Fruit fly (Drosophila melanogaster): ENCODE data around the gene Hibch.

Hibch gene

DNA sequence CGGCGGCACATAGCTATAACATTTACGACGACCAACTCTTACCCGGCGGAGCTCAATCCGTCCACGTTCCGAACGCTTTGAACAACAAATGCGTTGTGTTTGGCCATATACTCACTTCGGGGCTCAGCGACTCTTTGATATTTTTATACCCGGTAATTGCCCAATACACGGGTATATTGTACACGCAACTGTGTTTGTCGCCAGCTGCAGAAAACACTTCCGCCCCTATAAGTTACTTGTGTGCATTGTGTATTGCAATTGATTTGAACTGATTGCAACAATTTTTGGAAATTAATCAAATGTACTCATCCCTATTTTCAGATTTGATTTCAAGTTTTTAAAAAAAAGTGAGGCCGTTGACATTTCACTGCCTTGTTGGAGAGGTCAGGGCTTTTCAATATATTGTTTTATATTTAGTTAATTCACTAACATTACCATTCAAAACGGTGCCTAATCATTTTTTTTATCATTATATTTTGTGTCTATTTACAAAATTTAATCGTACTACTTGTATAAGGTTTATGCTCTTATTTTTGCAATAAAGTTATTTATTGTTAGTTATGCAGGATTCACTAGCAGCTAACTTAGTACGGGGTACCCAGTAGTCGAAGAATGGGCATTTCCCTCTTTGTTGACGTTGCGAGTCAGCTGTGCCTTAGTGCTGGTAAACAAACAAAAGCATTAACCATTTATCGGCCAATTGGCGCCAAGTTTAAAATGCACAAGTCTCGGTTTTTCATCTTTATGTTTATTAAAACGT, 13.9 kb upstream of the Hibch start, which contains the start of gene Nagk (continued):
- TF ChIP-seq HmgZ (tag; optimal IDR thresholded peaks at IDR 0.05) (peak; percentile 5), CG10543 (GFP tag; optimal IDR thresholded peaks at IDR 0.05) (peak; percentile 67), CG13296 (GFP tag; optimal IDR thresholded peaks at IDR 0.05) (peak; percentile 40), CG43689 (GFP tag; IDR thresholded peaks at IDR 0.05) (0 out of 2 replicates have a peak, but pooled peaks have one; percentile 11), CG3726 (GFP tag; IDR thresholded peaks at IDR 0.05) (no peak), Deaf1 (tag; optimal IDR thresholded peaks at IDR 0.05) (peak; percentile 50), fd102C (GFP tag; optimal IDR thresholded peaks at IDR 0.05) (no peak), Oaz (GFP tag; IDR thresholded peaks at IDR 0.05) (no peak), CG1024 (GFP tag; IDR thresholded peaks at IDR 0.05) (peak; percentile 22; the same call in 1 of the 2 replicates), CG32767 (GFP tag; IDR thresholded peaks at IDR 0.05) (peak; percentile 15; the same call in 1 of the 2 replicates), Dll (GFP tag; IDR thresholded peaks at IDR 0.05; ENCODE audit: partially characterized antibody) (no peak), kay (GFP tag; optimal IDR thresholded peaks at IDR 0.05) (peak; percentile 52), fd96Cb (tag; optimal IDR thresholded peaks at IDR 0.05) (peak; percentile 41), CG2202 (tag; optimal IDR thresholded peaks at IDR 0.05) (peak; percentile 27), CG11093 (GFP tag; IDR thresholded peaks at IDR 0.05) (no peak), onecut (GFP tag; IDR thresholded peaks at IDR 0.05) (no peak), CG42726 (GFP tag; IDR thresholded peaks at IDR 0.05; ENCODE audit: partially characterized antibody) (peak; percentile 56; the same call in 1 of the 2 replicates), Dip3 (GFP tag; optimal IDR thresholded peaks at IDR 0.05) (peak; percentile 58), HLH54F (GFP tag; optimal IDR thresholded peaks at IDR 0.05) (peak; percentile 57), CG18599 (GFP tag; optimal IDR thresholded peaks at IDR 0.05) (peak; percentile 65), CG10209 (GFP tag; optimal IDR thresholded peaks at IDR 0.05) (peak; percentile 68), lbe (GFP tag; optimal IDR thresholded peaks at IDR 0.05) (peak; percentile 55), CG13624 (GFP tag; optimal IDR thresholded peaks at IDR 0.05) (peak; percentile 67), phol (tag; optimal IDR thresholded peaks at IDR 0.05) (peak; percentile 66), CG7745 (tag; optimal IDR thresholded peaks at IDR 0.05) (no peak), CG8359 (GFP tag; optimal IDR thresholded peaks at IDR 0.05; ENCODE audit: borderline replicate concordance) (no peak), CG12942 (GFP tag; optimal IDR thresholded peaks at IDR 0.05) (peak; percentile 12), B-H1 (GFP tag; IDR thresholded peaks at IDR 0.05) (0 out of 3 replicates have a peak, but pooled peaks have one; percentile 19), Dek (tag; optimal IDR thresholded peaks at IDR 0.05) (peak; percentile 35), seq (GFP tag; IDR thresholded peaks at IDR 0.05) (no peak), ttk (GFP tag; IDR thresholded peaks at IDR 0.05) (no peak), CG9437 (GFP tag; optimal IDR thresholded peaks at IDR 0.05) (peak; percentile 79), CG4730 (GFP tag; IDR thresholded peaks at IDR 0.05) (no peak), CG9727 (GFP tag; optimal IDR thresholded peaks at IDR 0.05) (peak; percentile 84), ewg (GFP tag; optimal IDR thresholded peaks at IDR 0.05) (peak; percentile 29), exex (tag; optimal IDR thresholded peaks at IDR 0.05) (peak; percentile 47), E2f1 (GFP tag; IDR thresholded peaks at IDR 0.05) (0 out of 2 replicates have a peak, but pooled peaks have one; percentile 35), lola (GFP tag; optimal IDR thresholded peaks at IDR 0.05) (peak in 1 of 3 experiments; percentile 71), CG11723 (GFP tag; optimal IDR thresholded peaks at IDR 0.05) (peak; percentile 53), CG14441 (GFP tag; IDR thresholded peaks at IDR 0.05) (peak; percentile 29), NFAT (GFP tag; IDR thresholded peaks at IDR 0.05) (peak; percentile 58), bsh (GFP tag; optimal IDR thresholded peaks at IDR 0.05) (peak; percentile 24 to 41), Blimp-1 (GFP tag; optimal IDR thresholded peaks at IDR 0.05) (peak; percentile 28), pita (GFP tag; optimal IDR thresholded peaks at IDR 0.05) (no peak), gsb-n (tag; optimal IDR thresholded peaks at IDR 0.05) (peak; percentile 39), Max (GFP tag; optimal IDR thresholded peaks at IDR 0.05) (peak; percentile 67), CG6813 (GFP tag; optimal IDR thresholded peaks at IDR 0.05) (no peak), zfh2 (GFP tag; optimal IDR thresholded peaks at IDR 0.05) (peak; percentile 64)
